Fruit fly (Drosophila melanogaster) whole organism, pupa: ENCODE results near the gene NijA.

Experiments
- CG12605 ChIP-seq: fragments of 200-800 bp; sonication (Bioruptor generic); IDR thresholded peaks from 2 replicates; pipeline ENCODE4 v1.3.6; 2022; ENCODE audit warnings: missing biosample characterization, missing genetic modification characterization
- CG14655 ChIP-seq: fragments of 200-800 bp; sonication (Bioruptor generic); optimal IDR thresholded peaks from 3 replicates; lab custom pipeline; 2017; ENCODE audit warnings: mild to moderate bottlenecking, missing biosample characterization, missing genetic modification reagents, missing genetic modification characterization
- CG15710 ChIP-seq: fragments of 200-800 bp; sonication (Bioruptor generic); optimal IDR thresholded peaks from 2 replicates; lab custom pipeline; 2018; ENCODE audit warnings: missing biosample characterization, mild to moderate bottlenecking, missing genetic modification characterization, moderate library complexity
- CG32121 ChIP-seq: fragments of 200-800 bp; sonication (Bioruptor generic); IDR thresholded peaks from 2 replicates; pipeline ENCODE4 v1.3.6; 2022; ENCODE audit warnings: missing biosample characterization, missing genetic modification characterization
- Pif1B ChIP-seq: fragments of 200-800 bp; sonication (Bioruptor generic); optimal IDR thresholded peaks from 3 replicates; lab custom pipeline; 2016; ENCODE audit warnings: missing biosample characterization, missing genetic modification characterization

DNA sequence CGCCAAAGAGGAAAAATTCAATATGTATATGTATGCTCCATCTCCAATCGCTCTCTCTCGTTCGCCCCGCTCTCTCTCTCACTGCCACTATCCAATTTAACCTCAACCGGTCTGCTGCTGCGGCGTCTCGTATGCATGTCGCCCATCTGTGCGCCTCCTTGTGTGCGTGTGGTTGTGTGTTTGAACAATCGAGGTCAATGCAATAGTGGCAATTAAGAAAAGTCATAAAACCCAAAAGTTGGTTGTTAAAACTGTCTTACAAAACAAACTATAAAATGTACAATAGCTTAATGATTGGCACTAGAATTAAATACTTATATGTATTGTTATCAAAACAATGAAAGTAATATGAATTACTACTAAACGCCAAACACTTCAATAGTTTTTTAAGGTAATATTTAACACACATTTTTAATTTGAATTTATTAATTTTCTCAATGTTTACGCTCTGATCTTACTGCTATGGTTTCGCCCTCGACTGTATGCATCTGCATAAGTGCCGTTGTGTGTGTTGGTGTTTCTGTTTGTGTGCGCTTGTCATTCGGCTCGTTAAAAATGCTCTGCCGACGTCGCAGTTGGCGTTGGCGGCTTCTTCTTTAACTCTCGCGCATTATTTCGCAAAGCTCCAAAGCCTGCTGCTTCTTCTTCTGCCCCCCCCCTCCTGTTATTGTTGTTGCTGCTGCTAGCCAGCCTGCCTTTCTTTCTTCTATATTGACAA, 31.1 kb downstream of the NijA start:
- peak; percentile 97 for TF ChIP-seq Pif1B
- TF ChIP-seq CG32121: peak; percentile 94
- TF ChIP-seq CG12605 (GFP tag; lab: Robert Waterston, UW): peak; percentile 94
- peak; percentile 99 for TF ChIP-seq CG14655 (GFP tag; lab: Kevin White, UChicago)
- TF ChIP-seq CG15710 (tag; lab: Kevin White, UChicago): peak; percentile 99
